Worm (Caenorhabditis elegans) whole organism, L4/young adult: ENCODE data around the gene C30F2.5.

ENCODE experiments used
- W03F9.2 ChIP-seq: fragments of 150-350 bp; optimal IDR thresholded peaks from 2 replicates; lab custom pipeline; 2014; ENCODE audit warnings: missing biosample characterization, missing genetic modification characterization
- dao-5 ChIP-seq: sonication (generic microtip); optimal IDR thresholded peaks from 2 replicates; lab custom pipeline; 2016; ENCODE audit warnings: missing genotype, missing genetic modification characterization, moderate library complexity, missing compliant biosample characterization
- him-1 ChIP-seq: sonication (generic microtip); optimal IDR thresholded peaks from 2 replicates; lab custom pipeline; 2016; ENCODE audit warnings: missing genotype, missing genetic modification reagents, missing genetic modification characterization, missing compliant biosample characterization

ce11 chrX:16082024-16082423 lies 12.4 kb upstream of the C30F2.5 start, which contains the start of gene idpp-14:
- no peak for TF ChIP-seq dao-5 (tag; lab: Kevin White, UChicago)
- TF ChIP-seq him-1 (tag; lab: Kevin White, UChicago) = no peak
- TF ChIP-seq W03F9.2 (tag; lab: Kevin White, UChicago) = no peak
